Worm (Caenorhabditis elegans) whole organism, L2 larva: ENCODE data around the gene gst-34.

Experiments used
- aly-2 ChIP-seq: fragments of 150-350 bp; optimal IDR thresholded peaks from 2 replicates; lab custom pipeline; 2014; ENCODE audit warnings: missing biosample characterization, missing genetic modification characterization
- ama-1 ChIP-seq: fragments of 150-350 bp; optimal IDR thresholded peaks from 2 replicates; lab custom pipeline; 2018; ENCODE audit warnings: inconsistent platforms
- nhr-12 ChIP-seq: fragments of 150-350 bp; optimal IDR thresholded peaks from 2 replicates; lab custom pipeline; 2014; ENCODE audit warnings: missing biosample characterization, missing genetic modification characterization
- nhr-237 ChIP-seq: fragments of 150-350 bp; optimal IDR thresholded peaks from 2 replicates; lab custom pipeline; 2014; ENCODE audit warnings: missing biosample characterization, missing genetic modification characterization
- peb-1 ChIP-seq: fragments of 150-350 bp; optimal IDR thresholded peaks from 2 replicates; lab custom pipeline; 2014; ENCODE audit warnings: missing biosample characterization, missing genetic modification characterization
- sma-3 ChIP-seq: sonication (generic microtip); optimal IDR thresholded peaks from 2 replicates; lab custom pipeline; 2016; ENCODE audit warnings: missing genetic modification reagents, missing genetic modification characterization, missing compliant biosample characterization
- snpc-4 ChIP-seq: fragments of 150-350 bp; optimal IDR thresholded peaks from 2 replicates; lab custom pipeline; 2014; ENCODE audit warnings: missing biosample characterization, missing genetic modification characterization
- unc-39 ChIP-seq: fragments of 150-350 bp; optimal IDR thresholded peaks from 2 replicates; lab custom pipeline; 2014; ENCODE audit warnings: missing biosample characterization, missing genetic modification characterization
- unc-62 ChIP-seq: fragments of 150-350 bp; optimal IDR thresholded peaks from 2 replicates; lab custom pipeline; 2014; ENCODE audit warnings: missing biosample characterization, missing genetic modification reagents, missing genetic modification characterization

- TF ChIP-seq snpc-4 (tag; lab: Kevin White, UChicago) (no peak), unc-62 (GFP tag; lab: Kevin White, UChicago) (no peak), aly-2 (tag; lab: Kevin White, UChicago) (no peak), nhr-237 (tag; lab: Kevin White, UChicago) (no peak), nhr-12 (tag; lab: Kevin White, UChicago) (no peak), ama-1 (lab: Kevin White, UChicago) (no peak), unc-39 (no peak), sma-3 (GFP tag; lab: Kevin White, UChicago) (no peak), peb-1 (tag; lab: Kevin White, UChicago) (no peak)
These were observed 34.9 kb upstream of the gst-34 start for ce11 chrII:15217949-15218348.
